Worm (Caenorhabditis elegans): ENCODE data around the gene lurp-3.
A peak's percentile ranks its signal among the peaks of the same experiment; 100 is the strongest.

lurp-3 gene

DNA sequence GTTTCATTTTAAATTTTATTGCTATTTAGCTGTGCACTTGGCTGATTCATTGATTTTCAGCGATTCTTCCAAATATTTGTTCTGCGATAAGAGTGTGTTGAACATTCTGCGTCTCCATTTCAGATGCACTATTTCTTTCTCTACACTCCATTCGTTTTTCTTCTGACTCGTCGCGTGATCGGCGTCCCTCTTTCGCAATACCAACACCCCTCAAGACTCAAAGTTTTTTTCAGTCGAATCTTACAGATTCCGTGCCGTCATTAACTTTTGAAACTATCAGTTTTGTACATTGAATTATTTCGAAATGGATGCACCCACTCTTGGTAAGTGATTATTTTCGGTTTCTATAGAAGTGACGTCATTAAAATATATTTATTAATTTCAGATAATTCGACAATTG is 7.4 kb downstream of the lurp-3 start, which contains the start of gene frm-10 (continued):
- TF ChIP-seq K11D2.4 (GFP tag; IDR thresholded peaks at IDR 0.05): peak; percentile 34; the same call in 1 of the 2 replicates
- no peak for TF ChIP-seq F23B12.7 (tag; optimal IDR thresholded peaks at IDR 0.05; ENCODE audit: insufficient read depth)
- no peak for TF ChIP-seq lin-26 (GFP tag; IDR thresholded peaks at IDR 0.05)
- no peak for TF ChIP-seq lag-1 (GFP tag; IDR thresholded peaks at IDR 0.05)
- no peak for TF ChIP-seq mes-4 (tag; optimal IDR thresholded peaks at IDR 0.05)
- peak; percentile 51; the same call in 1 of the 2 replicates for TF ChIP-seq C06A6.2 (GFP tag; conservative IDR thresholded peaks at IDR 0.05)
- TF ChIP-seq madf-6 (GFP tag; IDR thresholded peaks at IDR 0.05): no peak
- TF ChIP-seq aptf-2 (GFP tag; conservative IDR thresholded peaks at IDR 0.05): no peak
- 0 out of 2 replicates have a peak, but pooled peaks have one; percentile 36 for TF ChIP-seq rcor-1 (GFP tag; IDR thresholded peaks at IDR 0.05)
- TF ChIP-seq B0336.3 (GFP tag; IDR thresholded peaks at IDR 0.05): peak; percentile 78; the same call in 1 of the 2 replicates
- TF ChIP-seq egl-44 (GFP tag; IDR thresholded peaks at IDR 0.05): peak; percentile 68; the same call in 1 of the 2 replicates
- TF ChIP-seq madf-3 (GFP tag; IDR thresholded peaks at IDR 0.05): no peak
- no peak for TF ChIP-seq let-526 (GFP tag; IDR thresholded peaks at IDR 0.05)
- TF ChIP-seq F33H1.4 (GFP tag; IDR thresholded peaks at IDR 0.05): no peak
- no peak for TF ChIP-seq nfya-2 (GFP tag; IDR thresholded peaks at IDR 0.05)
- TF ChIP-seq Y95B8A.8 (GFP tag; IDR thresholded peaks at IDR 0.05): no peak
- TF ChIP-seq T26A5.8 (tag; optimal IDR thresholded peaks at IDR 0.05): no peak
- peak; percentile 99 for TF ChIP-seq cebp-1 (GFP tag; IDR thresholded peaks at IDR 0.05)
- peak; percentile 100 for TF ChIP-seq cebp-1 (tag; optimal IDR thresholded peaks at IDR 0.05)
- TF ChIP-seq Y53G8AR.9 (GFP tag; conservative IDR thresholded peaks at IDR 0.05): no peak
- no peak for TF ChIP-seq B0019.2 (GFP tag; conservative IDR thresholded peaks at IDR 0.05)
- no peak for TF ChIP-seq F52B5.7 (tag; optimal IDR thresholded peaks at IDR 0.05)
- TF ChIP-seq pbrm-1 (GFP tag; IDR thresholded peaks at IDR 0.05): peak; percentile 58; the same call in 1 of the 2 replicates
- no peak for TF ChIP-seq zfh-2 (GFP tag; conservative IDR thresholded peaks at IDR 0.05)
- no peak for TF ChIP-seq snpc-1.3 (tag; optimal IDR thresholded peaks at IDR 0.05; ENCODE audit: insufficient read depth)
- no peak for TF ChIP-seq tlf-1 (GFP tag; optimal IDR thresholded peaks at IDR 0.05)
- TF ChIP-seq attf-5 (GFP tag; optimal IDR thresholded peaks at IDR 0.05): peak; percentile 93
- peak; percentile 69 for TF ChIP-seq lin-40 (tag; optimal IDR thresholded peaks at IDR 0.05)
- TF ChIP-seq bed-2 (GFP tag; IDR thresholded peaks at IDR 0.05): no peak
- TF ChIP-seq rpc-1 (optimal IDR thresholded peaks at IDR 0.05): no peak
- TF ChIP-seq rpc-1 (tag; optimal IDR thresholded peaks at IDR 0.05): no peak
- TF ChIP-seq madf-8 (GFP tag; conservative IDR thresholded peaks at IDR 0.05): no peak
- TF ChIP-seq F57C9.4 (tag; optimal IDR thresholded peaks at IDR 0.05): no peak
- TF ChIP-seq snpc-4 (GFP tag; optimal IDR thresholded peaks at IDR 0.05): no peak
- peak in 2 of 4 experiments; percentile 45 to 59 for TF ChIP-seq snpc-4 (tag; optimal IDR thresholded peaks at IDR 0.05)
- no peak for TF ChIP-seq nhr-120 (GFP tag; IDR thresholded peaks at IDR 0.05)
- TF ChIP-seq ceh-27 (GFP tag; optimal IDR thresholded peaks at IDR 0.05): peak; percentile 21
- no peak for TF ChIP-seq Y56A3A.18 (GFP tag; IDR thresholded peaks at IDR 0.05)
- TF ChIP-seq ztf-26 (tag; optimal IDR thresholded peaks at IDR 0.05): no peak
- TF ChIP-seq ets-4 (GFP tag; optimal IDR thresholded peaks at IDR 0.05): no peak
- no peak for TF ChIP-seq ama-1 (optimal IDR thresholded peaks at IDR 0.05)
- no peak for TF ChIP-seq ama-1 (GFP tag; optimal IDR thresholded peaks at IDR 0.05)
- no peak for TF ChIP-seq aptf-3 (GFP tag; IDR thresholded peaks at IDR 0.05)
- no peak for TF ChIP-seq unc-130 (GFP tag; optimal IDR thresholded peaks at IDR 0.05)
- TF ChIP-seq ztf-3 (GFP tag; optimal IDR thresholded peaks at IDR 0.05): no peak
- no peak for TF ChIP-seq lir-1 (GFP tag; conservative IDR thresholded peaks at IDR 0.05)
- no peak for TF ChIP-seq ceh-79 (tag; optimal IDR thresholded peaks at IDR 0.05)
- TF ChIP-seq hmg-20 (GFP tag; IDR thresholded peaks at IDR 0.05): no peak
- TF ChIP-seq zim-3 (tag; optimal IDR thresholded peaks at IDR 0.05): no peak
- TF ChIP-seq hmg-1.2 (GFP tag; IDR thresholded peaks at IDR 0.05): peak; percentile 93
- no peak for TF ChIP-seq F37B4.10 (GFP tag; IDR thresholded peaks at IDR 0.05)
